Fruit fly (Drosophila melanogaster) whole organism, larva: ENCODE results near the gene Wnk.

ENCODE experiments used
- noc ChIP-seq: fragments of 200-800 bp; sonication (Bioruptor generic); optimal IDR thresholded peaks from 3 replicates; lab custom pipeline; 2019; ENCODE audit warnings: missing biosample characterization, mild to moderate bottlenecking, missing genetic modification characterization, moderate library complexity

Wnk gene

dm6 chr3L:21509488-21510122, 45.1 kb downstream of the Wnk start:
- no peak for TF ChIP-seq noc (tag; lab: Kevin White, UChicago)

- no peak for TF ChIP-seq noc (tag; lab: Kevin White, UChicago)
Observed at dm6 chr3L:21508621-21509020, 46.1 kb downstream of the Wnk start.

dm6 chr3L:21507955-21508354, 46.8 kb downstream of the Wnk start:
- TF ChIP-seq noc (tag; lab: Kevin White, UChicago), result no peak

- TF ChIP-seq noc (tag; lab: Kevin White, UChicago), result peak; percentile 56
Observed at dm6 chr3L:21507354-21507928, 47.3 kb downstream of the Wnk start, which contains the start of the genes Glg1 and M6. Glg1 (minus strand) TSS chr3L:21507538. M6 (plus strand) TSS chr3L:21507852.

dm6 chr3L:21501928-21502327, 52.8 kb downstream of the Wnk start:
- peak; percentile 58 for TF ChIP-seq noc (tag; lab: Kevin White, UChicago)

dm6 chr3L:21501172-21501571, 53.6 kb downstream of the Wnk start, which contains the start of gene Est-Q:
Est-Q (plus strand) TSS chr3L:21501421.
- no peak for TF ChIP-seq noc (tag; lab: Kevin White, UChicago)

- peak; percentile 87 for TF ChIP-seq noc (tag; lab: Kevin White, UChicago)
Observed at dm6 chr3L:21496865-21497634, 57.7 kb downstream of the Wnk start, which contains the start of gene Hr78. Hr78 (minus strand) TSS chr3L:21497494.

- no peak for TF ChIP-seq noc (tag; lab: Kevin White, UChicago)
Observed at dm6 chr3L:21496502-21496864, 58.2 kb downstream of the Wnk start.
